Worm (Caenorhabditis elegans) whole organism, late embryonic: Measurements from ENCODE around the gene T24E12.6.

Source experiments
- K09A11.1 ChIP-seq: sonication (generic microtip); optimal IDR thresholded peaks from 2 replicates; lab custom pipeline; 2017; ENCODE audit warnings: antibody characterized with exemption, mild to moderate bottlenecking, missing genetic modification characterization, missing compliant biosample characterization; ENCODE audit not compliant: insufficient read depth
- T23F11.4 ChIP-seq: fragments of 200-800 bp; sonication (Bioruptor generic); optimal IDR thresholded peaks from 2 replicates; lab custom pipeline; 2018; ENCODE audit warnings: mild to moderate bottlenecking, missing genetic modification characterization, missing compliant biosample characterization
- Y22D7AL.16 ChIP-seq: sonication (generic microtip); optimal IDR thresholded peaks from 2 replicates; lab custom pipeline; 2016; ENCODE audit warnings: missing genetic modification characterization, missing compliant biosample characterization
- ahr-1 ChIP-seq: sonication (generic microtip); optimal IDR thresholded peaks from 2 replicates; lab custom pipeline; 2016; ENCODE audit warnings: missing genetic modification characterization, missing compliant biosample characterization
- ama-1 ChIP-seq: fragments of 150-350 bp; optimal IDR thresholded peaks from 2 replicates; lab custom pipeline; 2014
- nfya-1 ChIP-seq: sonication (generic microtip); optimal IDR thresholded peaks from 2 replicates; lab custom pipeline; 2017; ENCODE audit warnings: missing genetic modification characterization, mild to moderate bottlenecking, missing compliant biosample characterization, antibody characterized with exemption, moderate library complexity
- pqm-1 ChIP-seq: sonication (generic microtip); optimal IDR thresholded peaks from 2 replicates; lab custom pipeline; 2016; ENCODE audit warnings: missing genetic modification characterization, missing compliant biosample characterization
- unc-42 ChIP-seq: sonication (generic microtip); optimal IDR thresholded peaks from 2 replicates; lab custom pipeline; 2016; ENCODE audit warnings: missing genotype, missing genetic modification characterization, missing compliant biosample characterization

DNA sequence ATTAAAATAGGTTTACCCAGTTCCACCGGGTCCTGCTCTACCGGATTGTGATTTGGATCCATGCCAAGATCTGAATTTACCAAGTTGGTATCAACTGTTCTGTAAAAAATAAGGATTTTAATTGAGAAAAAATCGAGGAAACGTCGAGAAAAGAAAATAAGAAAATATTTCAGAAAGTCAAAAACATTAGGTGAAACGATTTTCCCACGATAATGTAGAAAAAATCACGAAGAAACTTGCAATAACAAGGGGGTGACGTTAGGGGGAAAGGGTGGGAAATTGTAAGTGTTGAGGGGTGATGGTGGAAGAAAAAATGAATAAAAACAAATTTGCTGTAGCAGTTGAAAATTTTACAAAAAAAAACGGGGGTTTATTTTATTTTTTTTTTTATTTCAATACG, 11.6 kb upstream of the T24E12.6 start, which contains the start of gene T24E12.10:
- no peak for TF ChIP-seq K09A11.1 (tag; lab: Kevin White, UChicago)
- no peak for TF ChIP-seq unc-42 (tag; lab: Kevin White, UChicago)
- no peak for TF ChIP-seq Y22D7AL.16
- TF ChIP-seq ahr-1 (tag; lab: Kevin White, UChicago) = no peak
- no peak for TF ChIP-seq nfya-1 (tag; lab: Kevin White, UChicago)
- no peak for TF ChIP-seq T23F11.4 (GFP tag; lab: Kevin White, UChicago)
- TF ChIP-seq pqm-1 (tag; lab: Kevin White, UChicago) = no peak
- TF ChIP-seq ama-1 (lab: Kevin White, UChicago) = no peak
